Worm (Caenorhabditis elegans): Measurements from ENCODE around the gene srg-37.

srg-37 gene

ce11 chrX:14185631-14186030 lies 49.2 kb downstream of the srg-37 start:
- TF ChIP-seq D2030.7 (GFP tag; IDR thresholded peaks at IDR 0.05): no peak
- TF ChIP-seq mes-4 (tag; optimal IDR thresholded peaks at IDR 0.05): no peak

Data from whole organism, young adult.